Worm (Caenorhabditis elegans): ENCODE results near the gene rig-3.

Gene rig-3

DNA sequence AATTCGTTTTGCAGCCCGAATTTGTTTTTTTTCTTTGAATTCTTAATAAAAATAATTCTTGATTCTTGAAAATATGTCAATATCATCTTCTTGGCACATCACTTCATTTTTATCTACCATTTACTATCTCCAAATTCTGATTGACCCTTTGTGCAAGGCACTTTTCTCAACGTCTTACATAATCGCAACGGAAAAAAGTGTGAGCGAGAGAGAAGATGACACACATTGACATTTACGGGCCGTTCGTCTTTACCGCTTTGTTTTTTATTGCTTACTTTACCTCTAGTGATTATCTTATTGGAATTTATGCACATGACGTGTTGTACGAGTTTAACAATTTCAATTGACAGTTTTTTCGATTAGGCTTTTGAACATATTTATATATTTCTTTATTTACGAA, 4.8 kb upstream of the rig-3 start:
- TF ChIP-seq ceh-9 (tag; optimal IDR thresholded peaks at IDR 0.05) (no peak), ZK546.5 (tag; optimal IDR thresholded peaks at IDR 0.05) (no peak), R02D3.7 (tag; optimal IDR thresholded peaks at IDR 0.05) (no peak), egl-5 (tag; optimal IDR thresholded peaks at IDR 0.05) (no peak), pqm-1 (tag; optimal IDR thresholded peaks at IDR 0.05) (no peak), egl-27 (tag; optimal IDR thresholded peaks at IDR 0.05) (no peak)

- no peak for TF ChIP-seq mdl-1 (tag; optimal IDR thresholded peaks at IDR 0.05)
- TF ChIP-seq eor-1 (tag; optimal IDR thresholded peaks at IDR 0.05) = no peak
- no peak for TF ChIP-seq lsy-12 (tag; optimal IDR thresholded peaks at IDR 0.05)
- TF ChIP-seq sea-2 (GFP tag; optimal IDR thresholded peaks at IDR 0.05) = no peak
- TF ChIP-seq nhr-11 (tag; optimal IDR thresholded peaks at IDR 0.05) = no peak
- no peak for TF ChIP-seq unc-62 (GFP tag; optimal IDR thresholded peaks at IDR 0.05)
- TF ChIP-seq egl-27 (tag; optimal IDR thresholded peaks at IDR 0.05) = no peak
- TF ChIP-seq egl-5 (tag; optimal IDR thresholded peaks at IDR 0.05) = no peak
- no peak for TF ChIP-seq fos-1 (tag; optimal IDR thresholded peaks at IDR 0.05)
- no peak for TF ChIP-seq daf-12 (tag; optimal IDR thresholded peaks at IDR 0.05)
- no peak for TF ChIP-seq elt-3 (tag; optimal IDR thresholded peaks at IDR 0.05)
- no peak for TF ChIP-seq nhr-43 (tag; optimal IDR thresholded peaks at IDR 0.05; ENCODE audit: poor library complexity, severe bottlenecking)
- TF ChIP-seq nfya-1 (tag; optimal IDR thresholded peaks at IDR 0.05; ENCODE audit: insufficient read depth) = no peak
- no peak for TF ChIP-seq tbx-2 (tag; optimal IDR thresholded peaks at IDR 0.05)
- TF ChIP-seq ZK546.5 (tag; optimal IDR thresholded peaks at IDR 0.05) = no peak
- TF ChIP-seq ztf-11 (tag; optimal IDR thresholded peaks at IDR 0.05) = no peak
- no peak for TF ChIP-seq nhr-67 (tag; optimal IDR thresholded peaks at IDR 0.05)
- TF ChIP-seq aly-2 (tag; optimal IDR thresholded peaks at IDR 0.05) = no peak
- no peak for TF ChIP-seq lin-15B (tag; optimal IDR thresholded peaks at IDR 0.05)
These were observed 3.0 kb upstream of the rig-3 start for ce11 chrX:6850412-6850811.

ce11 chrX:6856793-6857192, 3.4 kb downstream of the rig-3 start:
- no peak for TF ChIP-seq ceh-28 (tag; optimal IDR thresholded peaks at IDR 0.05)
- no peak for TF ChIP-seq nhr-237 (tag; optimal IDR thresholded peaks at IDR 0.05)
- TF ChIP-seq ceh-9 (tag; optimal IDR thresholded peaks at IDR 0.05) = no peak
- TF ChIP-seq mml-1 (tag; optimal IDR thresholded peaks at IDR 0.05) = no peak
- TF ChIP-seq daf-12 (tag; optimal IDR thresholded peaks at IDR 0.05) = no peak
- no peak for TF ChIP-seq nhr-23 (tag; optimal IDR thresholded peaks at IDR 0.05)
- TF ChIP-seq egl-5 (tag; optimal IDR thresholded peaks at IDR 0.05) = no peak
- TF ChIP-seq jun-1 (tag; optimal IDR thresholded peaks at IDR 0.05) = no peak
- no peak for TF ChIP-seq nfya-1 (tag; optimal IDR thresholded peaks at IDR 0.05; ENCODE audit: insufficient read depth)
- no peak for TF ChIP-seq tbx-2 (tag; optimal IDR thresholded peaks at IDR 0.05)
- TF ChIP-seq nhr-28 (tag; optimal IDR thresholded peaks at IDR 0.05) = no peak
- no peak for TF ChIP-seq R02D3.7 (tag; optimal IDR thresholded peaks at IDR 0.05)
- no peak for TF ChIP-seq fkh-2 (tag; optimal IDR thresholded peaks at IDR 0.05)
- no peak for TF ChIP-seq skn-1 (tag; optimal IDR thresholded peaks at IDR 0.05)
- TF ChIP-seq nhr-43 (tag; optimal IDR thresholded peaks at IDR 0.05; ENCODE audit: poor library complexity, severe bottlenecking) = no peak
- TF ChIP-seq nhr-25 (tag; optimal IDR thresholded peaks at IDR 0.05) = no peak
- TF ChIP-seq elt-3 (tag; optimal IDR thresholded peaks at IDR 0.05) = no peak
- no peak for TF ChIP-seq pqm-1 (tag; optimal IDR thresholded peaks at IDR 0.05)
- TF ChIP-seq aly-2 (tag; optimal IDR thresholded peaks at IDR 0.05) = no peak

ce11 chrX:6861564-6861963, 8.1 kb downstream of the rig-3 start:
- TF ChIP-seq fkh-10 (GFP tag; optimal IDR thresholded peaks at IDR 0.05) (no peak), nfya-1 (tag; optimal IDR thresholded peaks at IDR 0.05; ENCODE audit: insufficient read depth) (no peak), nhr-237 (tag; optimal IDR thresholded peaks at IDR 0.05) (no peak), mml-1 (tag; optimal IDR thresholded peaks at IDR 0.05) (no peak), ama-1 (optimal IDR thresholded peaks at IDR 0.05) (no peak), ceh-16 (tag; optimal IDR thresholded peaks at IDR 0.05) (no peak), ztf-4 (tag; optimal IDR thresholded peaks at IDR 0.05) (no peak), tbx-2 (tag; optimal IDR thresholded peaks at IDR 0.05) (no peak), R02D3.7 (tag; optimal IDR thresholded peaks at IDR 0.05) (no peak), jun-1 (tag; optimal IDR thresholded peaks at IDR 0.05) (no peak), skn-1 (tag; optimal IDR thresholded peaks at IDR 0.05) (no peak), pqm-1 (tag; optimal IDR thresholded peaks at IDR 0.05) (no peak), fos-1 (tag; optimal IDR thresholded peaks at IDR 0.05) (no peak), nhr-43 (tag; optimal IDR thresholded peaks at IDR 0.05; ENCODE audit: poor library complexity, severe bottlenecking) (no peak), daf-12 (tag; optimal IDR thresholded peaks at IDR 0.05) (no peak), fkh-2 (tag; optimal IDR thresholded peaks at IDR 0.05) (no peak), nhr-67 (tag; optimal IDR thresholded peaks at IDR 0.05) (no peak), ceh-28 (tag; optimal IDR thresholded peaks at IDR 0.05) (no peak)
